Fruit fly (Drosophila melanogaster) whole organism, embryonic: ENCODE results near the gene zye.

Experiments used
- Antp ChIP-seq: fragments of 200-800 bp; sonication (Bioruptor generic); optimal IDR thresholded peaks from 3 replicates; lab custom pipeline; 2016; ENCODE audit warnings: missing biosample characterization, missing genetic modification characterization
- CG1024 ChIP-seq: fragments of 200-800 bp; sonication (Bioruptor generic); IDR thresholded peaks from 2 replicates; pipeline ENCODE4 v1.3.6; 2022; ENCODE audit warnings: missing biosample characterization, missing genetic modification characterization
- CG11456 ChIP-seq: fragments of 200-800 bp; sonication (Bioruptor generic); IDR thresholded peaks from 3 replicates; pipeline ENCODE4 v1.3.6; 2022; ENCODE audit warnings: missing biosample characterization, missing genetic modification characterization
- CG11695 ChIP-seq: fragments of 200-800 bp; sonication (Bioruptor generic); IDR thresholded peaks from 3 replicates; pipeline ENCODE4 v1.3.6; 2022; ENCODE audit warnings: missing biosample characterization, missing genetic modification characterization
- CG12219 ChIP-seq: fragments of 200-800 bp; sonication (Bioruptor generic); optimal IDR thresholded peaks from 3 replicates; lab custom pipeline; 2018; ENCODE audit warnings: missing biosample characterization, mild to moderate bottlenecking, missing genetic modification characterization
- CG13624 ChIP-seq: fragments of 200-800 bp; sonication (Bioruptor generic); optimal IDR thresholded peaks from 2 replicates; lab custom pipeline; 2016; ENCODE audit warnings: missing biosample characterization, missing genetic modification characterization
- CG15073 ChIP-seq: fragments of 200-800 bp; sonication (Bioruptor generic); optimal IDR thresholded peaks from 2 replicates; lab custom pipeline; 2016; ENCODE audit warnings: missing biosample characterization, missing genetic modification characterization
- CG1529 ChIP-seq: fragments of 200-800 bp; sonication (Bioruptor generic); optimal IDR thresholded peaks from 3 replicates; lab custom pipeline; 2018; ENCODE audit warnings: missing biosample characterization, missing genetic modification characterization
- CG15514 ChIP-seq: fragments of 200-800 bp; sonication (Bioruptor generic); optimal IDR thresholded peaks from 3 replicates; lab custom pipeline; 2017; ENCODE audit warnings: missing biosample characterization, missing genetic modification characterization, mild to moderate bottlenecking, moderate library complexity, missing genetic modification reagents
- CG17359 ChIP-seq: fragments of 200-800 bp; sonication (Bioruptor generic); optimal IDR thresholded peaks from 3 replicates; lab custom pipeline; 2018; ENCODE audit warnings: missing biosample characterization, mild to moderate bottlenecking, missing genetic modification characterization, moderate library complexity
- CG18599 ChIP-seq: fragments of 200-800 bp; sonication (Bioruptor generic); optimal IDR thresholded peaks from 3 replicates; lab custom pipeline; 2017; ENCODE audit warnings: missing biosample characterization, missing genetic modification characterization, mild to moderate bottlenecking, moderate library complexity, missing genetic modification reagents
- CG30020 ChIP-seq: fragments of 200-800 bp; optimal IDR thresholded peaks from 2 replicates; lab custom pipeline; 2019; ENCODE audit warnings: missing biosample characterization, mild to moderate bottlenecking, missing genetic modification characterization, moderate library complexity
- CG34224 ChIP-seq: fragments of 200-800 bp; sonication (Bioruptor generic); IDR thresholded peaks from 3 replicates; pipeline ENCODE4 v1.3.6; 2022; ENCODE audit warnings: missing biosample characterization, missing genetic modification characterization; ENCODE audit not compliant: partially characterized antibody
- CG4328 ChIP-seq: fragments of 200-800 bp; sonication (Bioruptor generic); optimal IDR thresholded peaks from 3 replicates; lab custom pipeline; 2017; ENCODE audit warnings: missing biosample characterization, missing genetic modification reagents, missing genetic modification characterization
- CG6654 ChIP-seq: fragments of 200-800 bp; sonication (Bioruptor generic); optimal IDR thresholded peaks from 2 replicates; lab custom pipeline; 2017; ENCODE audit warnings: missing biosample characterization, mild to moderate bottlenecking, missing genetic modification characterization
- CG8765 ChIP-seq: fragments of 200-800 bp; sonication (Bioruptor generic); IDR thresholded peaks from 2 replicates; pipeline ENCODE4 v1.3.6; 2022; ENCODE audit warnings: missing biosample characterization, missing genetic modification characterization
- CG9876 ChIP-seq: fragments of 200-800 bp; sonication (Bioruptor generic); optimal IDR thresholded peaks from 2 replicates; lab custom pipeline; 2016; ENCODE audit warnings: missing biosample characterization, missing genetic modification characterization
- CkIIα-i1 ChIP-seq: fragments of 200-800 bp; sonication (Bioruptor generic); IDR thresholded peaks from 2 replicates; pipeline ENCODE4 v1.3.6; 2022; ENCODE audit warnings: missing biosample characterization, missing genetic modification characterization
- Dip3 ChIP-seq: fragments of 200-800 bp; sonication (Bioruptor generic); optimal IDR thresholded peaks from 3 replicates; lab custom pipeline; 2016; ENCODE audit warnings: missing biosample characterization, missing genetic modification characterization
- GATAe ChIP-seq: fragments of 200-800 bp; sonication (Bioruptor generic); conservative IDR thresholded peaks from 2 replicates; pipeline ENCODE4 v1.3.6; 2022; ENCODE audit warnings: missing biosample characterization, missing genetic modification characterization
- HLHmδ ChIP-seq: fragments of 200-800 bp; sonication (Bioruptor generic); optimal IDR thresholded peaks from 2 replicates; lab custom pipeline; 2018; ENCODE audit warnings: missing biosample characterization, mild to moderate bottlenecking, missing genetic modification characterization, moderate library complexity
- Hand ChIP-seq: fragments of 200-800 bp; sonication (Bioruptor generic); optimal IDR thresholded peaks from 2 replicates; lab custom pipeline; 2017; ENCODE audit warnings: mild to moderate bottlenecking, missing biosample characterization, missing genetic modification reagents, missing genetic modification characterization
- HmgZ ChIP-seq: fragments of 200-800 bp; sonication (Bioruptor generic); optimal IDR thresholded peaks from 2 replicates; lab custom pipeline; 2018; ENCODE audit warnings: missing biosample characterization, mild to moderate bottlenecking, missing genetic modification characterization
- Hr3 ChIP-seq: fragments of 200-800 bp; sonication (Bioruptor generic); optimal IDR thresholded peaks from 3 replicates; lab custom pipeline; 2016; ENCODE audit warnings: missing biosample characterization, missing genetic modification characterization
- Max ChIP-seq: fragments of 200-800 bp; sonication (Bioruptor generic); optimal IDR thresholded peaks from 2 replicates; lab custom pipeline; 2016; ENCODE audit warnings: missing biosample characterization, mild to moderate bottlenecking, missing genetic modification characterization
- Meics ChIP-seq: fragments of 200-800 bp; sonication (Bioruptor generic); optimal IDR thresholded peaks from 2 replicates; lab custom pipeline; 2017; ENCODE audit warnings: missing biosample characterization, mild to moderate bottlenecking, missing genetic modification characterization
- Mrtf ChIP-seq: fragments of 200-800 bp; sonication (Bioruptor generic); IDR thresholded peaks from 3 replicates; pipeline ENCODE4 v1.3.6; 2022; ENCODE audit warnings: missing biosample characterization, missing genetic modification characterization
- Nf-YA ChIP-seq: fragments of 200-800 bp; sonication (Bioruptor generic); IDR thresholded peaks from 2 replicates; pipeline ENCODE4 v1.3.6; 2022; ENCODE audit warnings: missing biosample characterization, missing genetic modification characterization
- Opbp ChIP-seq: fragments of 200-800 bp; sonication (Bioruptor generic); IDR thresholded peaks from 3 replicates; pipeline ENCODE4 v1.3.6; 2022; ENCODE audit warnings: missing biosample characterization, missing genetic modification characterization; ENCODE audit not compliant: partially characterized antibody
- Rx ChIP-seq: fragments of 200-800 bp; sonication (Bioruptor generic); IDR thresholded peaks from 2 replicates; pipeline ENCODE4 v1.3.6; 2022; ENCODE audit warnings: missing biosample characterization, missing genetic modification characterization
- ase ChIP-seq: fragments of 200-800 bp; sonication (Bioruptor generic); IDR thresholded peaks from 3 replicates; pipeline ENCODE4 v1.3.6; 2022; ENCODE audit warnings: missing biosample characterization, missing genetic modification characterization
- az2 ChIP-seq: fragments of 200-800 bp; sonication (Bioruptor generic); optimal IDR thresholded peaks from 3 replicates; lab custom pipeline; 2016; ENCODE audit warnings: missing biosample characterization, missing genetic modification characterization
- da ChIP-seq: fragments of 200-800 bp; sonication (Bioruptor generic); optimal IDR thresholded peaks from 2 replicates; lab custom pipeline; 2016; ENCODE audit warnings: missing biosample characterization, missing genetic modification characterization
- danr ChIP-seq: fragments of 200-800 bp; sonication (Bioruptor generic); IDR thresholded peaks from 2 replicates; pipeline ENCODE4 v1.3.6; 2022; ENCODE audit warnings: missing biosample characterization, missing genetic modification characterization
- dati ChIP-seq: fragments of 200-800 bp; sonication (Bioruptor generic); IDR thresholded peaks from 2 replicates; pipeline ENCODE4 v1.3.6; 2022; ENCODE audit warnings: missing biosample characterization, missing genetic modification characterization
- dimm ChIP-seq: fragments of 200-800 bp; sonication (Bioruptor generic); IDR thresholded peaks from 2 replicates; pipeline ENCODE4 v1.3.6; 2022; ENCODE audit warnings: missing biosample characterization, missing genetic modification characterization
- emc ChIP-seq: fragments of 200-800 bp; sonication (Bioruptor generic); optimal IDR thresholded peaks from 2 replicates; lab custom pipeline; 2016; ENCODE audit warnings: missing biosample characterization, missing genetic modification characterization
- en ChIP-seq: fragments of 200-800 bp; sonication (Bioruptor generic); optimal IDR thresholded peaks from 2 replicates; lab custom pipeline; 2016; ENCODE audit warnings: missing biosample characterization, missing genetic modification characterization
- esg ChIP-seq: fragments of 200-800 bp; sonication (Bioruptor generic); conservative IDR thresholded peaks from 2 replicates; pipeline ENCODE4 v1.3.6; 2022; ENCODE audit warnings: missing biosample characterization, missing genetic modification characterization
- ftz-f1 ChIP-seq: fragments of 200-800 bp; sonication (Bioruptor generic); optimal IDR thresholded peaks from 2 replicates; lab custom pipeline; 2016; ENCODE audit warnings: missing biosample characterization, missing genetic modification characterization
- h ChIP-seq: fragments of >200 bp; optimal IDR thresholded peaks from 2 replicates; lab custom pipeline; 2017
- jumu ChIP-seq: fragments of 200-800 bp; sonication (Bioruptor generic); optimal IDR thresholded peaks from 3 replicates; lab custom pipeline; 2016; ENCODE audit warnings: missing biosample characterization, missing genetic modification characterization
- lmd ChIP-seq: fragments of 200-800 bp; sonication (Bioruptor generic); IDR thresholded peaks from 2 replicates; pipeline ENCODE4 v1.3.6; 2022; ENCODE audit warnings: missing biosample characterization, missing genetic modification characterization
- mld ChIP-seq: fragments of 200-800 bp; sonication (Bioruptor generic); IDR thresholded peaks from 3 replicates; pipeline ENCODE4 v1.3.6; 2022; ENCODE audit warnings: missing biosample characterization, missing genetic modification characterization; ENCODE audit not compliant: partially characterized antibody
- nom ChIP-seq: fragments of 200-800 bp; sonication (Bioruptor generic); optimal IDR thresholded peaks from 2 replicates; lab custom pipeline; 2017; ENCODE audit warnings: missing biosample characterization, missing genetic modification characterization, mild to moderate bottlenecking, moderate library complexity, missing genetic modification reagents
- pita ChIP-seq: fragments of 200-800 bp; sonication (Bioruptor generic); optimal IDR thresholded peaks from 2 replicates; lab custom pipeline; 2017; ENCODE audit warnings: missing biosample characterization, mild to moderate bottlenecking, missing genetic modification characterization
- prd ChIP-seq, 3 experiments: fragments of >200 bp in 2 of 3; fragments of 200-800 bp in 1 of 3; sonication (Bioruptor generic) in 1 of 3; optimal IDR thresholded peaks in 2 of 3; IDR thresholded peaks in 1 of 3; 2 replicates in 2 of 3; 3 replicates in 1 of 3; pipeline versions ENCODE4 v1.3.6 to Lab custom; 2017 to 2022; ENCODE audit warnings: missing biosample characterization in 1 of 3, missing genetic modification characterization in 1 of 3
- rib ChIP-seq: fragments of 200-800 bp; sonication (Bioruptor generic); IDR thresholded peaks from 2 replicates; pipeline ENCODE4 v1.3.6; 2022; ENCODE audit warnings: missing biosample characterization, missing genetic modification characterization
- sd ChIP-seq: fragments of 200-800 bp; sonication (Bioruptor generic); optimal IDR thresholded peaks from 3 replicates; lab custom pipeline; 2018; ENCODE audit warnings: missing biosample characterization, mild to moderate bottlenecking, missing genetic modification characterization, moderate library complexity
- stwl ChIP-seq: fragments of 200-800 bp; sonication (Bioruptor generic); optimal IDR thresholded peaks from 3 replicates; lab custom pipeline; 2018; ENCODE audit warnings: missing biosample characterization, mild to moderate bottlenecking, missing genetic modification characterization, moderate library complexity

The zye gene

dm6 chr3L:20470991-20471498 lies 57.6 kb downstream of the zye start (continued):
- no peak for TF ChIP-seq CG30020 (tag; lab: Kevin White, UChicago)
- TF ChIP-seq jumu (GFP tag; lab: Kevin White, UChicago): no peak
- TF ChIP-seq CkIIα-i1 (GFP tag; lab: Robert Waterston, UW): no peak
- TF ChIP-seq nom (GFP tag; lab: Kevin White, UChicago): no peak
- TF ChIP-seq da (GFP tag; lab: Kevin White, UChicago): no peak
- TF ChIP-seq mld (GFP tag; lab: Robert Waterston, UW): no peak
- TF ChIP-seq Max (GFP tag; lab: Kevin White, UChicago): peak; percentile 55
- TF ChIP-seq Antp (GFP tag; lab: Kevin White, UChicago): no peak
- peak; percentile 15 for TF ChIP-seq CG6654 (GFP tag; lab: Kevin White, UChicago)
- TF ChIP-seq lmd (GFP tag; lab: Robert Waterston, UW): peak; percentile 45
- TF ChIP-seq Hand (GFP tag; lab: Kevin White, UChicago): peak; percentile 9
- no peak for TF ChIP-seq HLHmδ (GFP tag; lab: Kevin White, UChicago)
- peak; percentile 41; the same call in 2 of the 3 replicates for TF ChIP-seq ase (GFP tag; lab: Robert Waterston, UW)
- TF ChIP-seq CG12219 (GFP tag; lab: Kevin White, UChicago): peak; percentile 53
- 0 out of 2 replicates have a peak, but pooled peaks have one; percentile 21 for TF ChIP-seq GATAe (GFP tag; lab: Robert Waterston, UW)
- TF ChIP-seq dati: peak; percentile 63; the same call in 1 of the 2 replicates
- no peak for TF ChIP-seq Dip3
- peak; percentile 41; the same call in 1 of the 2 replicates for TF ChIP-seq Rx (GFP tag; lab: Robert Waterston, UW)
- 0 out of 2 replicates have a peak, but pooled peaks have one; percentile 26 for TF ChIP-seq danr (GFP tag; lab: Robert Waterston, UW)
- TF ChIP-seq dimm: no peak
- no peak for TF ChIP-seq h (lab: Kevin White, UChicago)
- TF ChIP-seq CG15073 (GFP tag; lab: Kevin White, UChicago): no peak
- TF ChIP-seq sd (tag; lab: Kevin White, UChicago): no peak
- no peak for TF ChIP-seq CG9876 (GFP tag; lab: Kevin White, UChicago)
- TF ChIP-seq CG17359 (tag; lab: Kevin White, UChicago): peak; percentile 59
- no peak for TF ChIP-seq en (GFP tag; lab: Kevin White, UChicago)
- TF ChIP-seq Opbp (GFP tag; lab: Robert Waterston, UW): no peak
- no peak for TF ChIP-seq emc
- peak; percentile 38 for TF ChIP-seq CG15514 (GFP tag; lab: Kevin White, UChicago)
- peak; percentile 65 for TF ChIP-seq CG1024 (GFP tag; lab: Robert Waterston, UW)
- TF ChIP-seq prd (optimal IDR thresholded peaks at IDR 0.05; lab: Kevin White, UChicago): no peak
- peak; percentile 61; the same call in 2 of the 3 replicates for TF ChIP-seq prd (GFP tag; IDR thresholded peaks at IDR 0.05; lab: Robert Waterston, UW)
- TF ChIP-seq CG4328: peak; percentile 18
- TF ChIP-seq CG13624 (GFP tag; lab: Kevin White, UChicago): no peak
- TF ChIP-seq Meics: peak; percentile 94
- peak; percentile 22; the same call in 1 of the 2 replicates for TF ChIP-seq esg
- TF ChIP-seq CG8765 (GFP tag; lab: Robert Waterston, UW): no peak
- no peak for TF ChIP-seq stwl
- peak; percentile 13 for TF ChIP-seq Hr3
- TF ChIP-seq ftz-f1 (GFP tag; lab: Kevin White, UChicago): no peak
- TF ChIP-seq CG11456 (GFP tag; lab: Robert Waterston, UW): no peak
- peak; percentile 1 for TF ChIP-seq HmgZ
- peak; percentile 53; the same call in 1 of the 2 replicates for TF ChIP-seq Nf-YA (GFP tag; lab: Robert Waterston, UW)
- TF ChIP-seq rib (GFP tag; lab: Robert Waterston, UW): peak; percentile 23; the same call in 1 of the 2 replicates
- TF ChIP-seq CG11695 (GFP tag; lab: Robert Waterston, UW): peak; percentile 66; the same call in 2 of the 3 replicates
- peak; percentile 41 for TF ChIP-seq CG18599 (GFP tag; lab: Kevin White, UChicago)
- peak; percentile 60; the same call in 1 of the 3 replicates for TF ChIP-seq Mrtf (GFP tag; lab: Robert Waterston, UW)
- TF ChIP-seq CG1529 (GFP tag; lab: Kevin White, UChicago): peak; percentile 37
- no peak for TF ChIP-seq pita (GFP tag; lab: Kevin White, UChicago)
- TF ChIP-seq az2: peak; percentile 45
- TF ChIP-seq CG34224 (GFP tag; lab: Robert Waterston, UW): no peak
